Fruit fly (Drosophila melanogaster) whole organism, embryonic: ENCODE results near the gene Pdcd4.

ENCODE experiments used
- CG15479 ChIP-seq: fragments of 200-800 bp; sonication (Bioruptor generic); optimal IDR thresholded peaks from 3 replicates; lab custom pipeline; 2019; ENCODE audit warnings: missing biosample characterization, mild to moderate bottlenecking, missing genetic modification characterization, moderate library complexity
- CG3281 ChIP-seq: fragments of 200-800 bp; sonication (Bioruptor generic); optimal IDR thresholded peaks from 3 replicates; lab custom pipeline; 2017; ENCODE audit warnings: missing biosample characterization, mild to moderate bottlenecking, missing genetic modification characterization
- CG5953 ChIP-seq: fragments of 200-800 bp; sonication (Bioruptor generic); IDR thresholded peaks from 2 replicates; pipeline ENCODE4 v1.3.6; 2022; ENCODE audit warnings: missing biosample characterization, missing genetic modification characterization
- Nf-YC ChIP-seq: fragments of 200-800 bp; optimal IDR thresholded peaks from 3 replicates; lab custom pipeline; 2019; ENCODE audit warnings: missing biosample characterization, mild to moderate bottlenecking, missing genetic modification characterization, moderate library complexity
- Side ChIP-seq: fragments of 200-800 bp; sonication (Bioruptor generic); optimal IDR thresholded peaks from 2 replicates; lab custom pipeline; 2016; ENCODE audit warnings: missing biosample characterization, missing genetic modification characterization
- az2 ChIP-seq: fragments of 200-800 bp; sonication (Bioruptor generic); optimal IDR thresholded peaks from 3 replicates; lab custom pipeline; 2016; ENCODE audit warnings: missing biosample characterization, missing genetic modification characterization
- pho ChIP-seq: fragments of 200-800 bp; sonication (Bioruptor generic); optimal IDR thresholded peaks from 2 replicates; lab custom pipeline; 2016; ENCODE audit warnings: missing biosample characterization, missing genetic modification characterization
- sr ChIP-seq: fragments of 200-800 bp; sonication (Bioruptor generic); IDR thresholded peaks from 3 replicates; pipeline ENCODE4 v1.3.6; 2022; ENCODE audit warnings: missing biosample characterization, missing genetic modification characterization

dm6 chrX:13749873-13750241 is 5.3 kb downstream of the Pdcd4 start:
- TF ChIP-seq Side (GFP tag; lab: Kevin White, UChicago) (no peak), az2 (GFP tag; lab: Kevin White, UChicago) (no peak), CG15479 (no peak), CG3281 (GFP tag; lab: Kevin White, UChicago) (no peak), sr (GFP tag; lab: Robert Waterston, UW) (no peak), pho (GFP tag; lab: Kevin White, UChicago) (no peak), CG5953 (GFP tag; lab: Robert Waterston, UW) (no peak), Nf-YC (tag; lab: Kevin White, UChicago) (no peak)
